Fruit fly (Drosophila melanogaster) whole organism, embryonic: ENCODE measurements around the gene Pino.

Experiments used
- Atf-2 ChIP-seq: fragments of 200-800 bp; sonication (Bioruptor generic); optimal IDR thresholded peaks from 2 replicates; lab custom pipeline; 2016; ENCODE audit warnings: missing biosample characterization, missing genetic modification characterization
- Bteb2 ChIP-seq: fragments of 200-800 bp; sonication (Bioruptor generic); optimal IDR thresholded peaks from 2 replicates; lab custom pipeline; 2016; ENCODE audit warnings: missing biosample characterization, missing genetic modification characterization
- CG1024 ChIP-seq: fragments of 200-800 bp; sonication (Bioruptor generic); IDR thresholded peaks from 2 replicates; pipeline ENCODE4 v1.3.6; 2022; ENCODE audit warnings: missing biosample characterization, missing genetic modification characterization
- CG10321 ChIP-seq: fragments of 200-800 bp; sonication (Bioruptor generic); IDR thresholded peaks from 2 replicates; pipeline ENCODE4 v1.3.6; 2022; ENCODE audit warnings: missing biosample characterization, missing genetic modification characterization
- CG11398 ChIP-seq: fragments of 200-800 bp; sonication (Bioruptor generic); optimal IDR thresholded peaks from 2 replicates; lab custom pipeline; 2016; ENCODE audit warnings: missing biosample characterization, missing genetic modification characterization
- CG11696 ChIP-seq: fragments of 200-800 bp; sonication (Bioruptor generic); IDR thresholded peaks from 2 replicates; pipeline ENCODE4 v1.3.6; 2022; ENCODE audit warnings: missing biosample characterization, missing genetic modification characterization
- CG13424 ChIP-seq: fragments of 200-800 bp; sonication (Bioruptor generic); optimal IDR thresholded peaks from 2 replicates; lab custom pipeline; 2019; ENCODE audit warnings: missing biosample characterization, mild to moderate bottlenecking, missing genetic modification characterization, moderate library complexity
- CG14014 ChIP-seq: fragments of 200-800 bp; sonication (Bioruptor generic); IDR thresholded peaks from 2 replicates; pipeline ENCODE4 v1.3.6; 2022; ENCODE audit warnings: missing biosample characterization, missing genetic modification characterization
- CG15696 ChIP-seq: fragments of 200-800 bp; sonication (Bioruptor generic); optimal IDR thresholded peaks from 2 replicates; lab custom pipeline; 2019; ENCODE audit warnings: missing biosample characterization, mild to moderate bottlenecking, missing genetic modification characterization, moderate library complexity
- CG17568 ChIP-seq: fragments of 200-800 bp; sonication (Bioruptor generic); optimal IDR thresholded peaks from 2 replicates; lab custom pipeline; 2018; ENCODE audit warnings: missing biosample characterization, mild to moderate bottlenecking, missing genetic modification characterization, moderate library complexity
- CG1792 ChIP-seq: fragments of 200-800 bp; sonication (Bioruptor generic); optimal IDR thresholded peaks from 2 replicates; lab custom pipeline; 2016; ENCODE audit warnings: missing biosample characterization, missing genetic modification characterization
- CG2120 ChIP-seq: fragments of 200-800 bp; sonication (Bioruptor generic); optimal IDR thresholded peaks from 3 replicates; lab custom pipeline; 2016; ENCODE audit warnings: missing biosample characterization, missing genetic modification characterization
- CG32532 ChIP-seq: fragments of 200-800 bp; sonication (Bioruptor generic); IDR thresholded peaks from 2 replicates; pipeline ENCODE4 v1.3.6; 2022; ENCODE audit warnings: missing biosample characterization, missing genetic modification characterization
- CG34376 ChIP-seq: fragments of 200-800 bp; sonication (Bioruptor generic); optimal IDR thresholded peaks from 2 replicates; lab custom pipeline; 2018; ENCODE audit warnings: missing biosample characterization, mild to moderate bottlenecking, missing genetic modification characterization
- CG3847 ChIP-seq: fragments of 200-800 bp; sonication (Bioruptor generic); IDR thresholded peaks from 2 replicates; pipeline ENCODE4 v1.3.6; 2022; ENCODE audit warnings: missing biosample characterization, missing genetic modification characterization
- CG6813 ChIP-seq: fragments of 200-800 bp; sonication (Bioruptor generic); optimal IDR thresholded peaks from 2 replicates; lab custom pipeline; 2017; ENCODE audit warnings: missing biosample characterization, missing genetic modification characterization, mild to moderate bottlenecking, moderate library complexity, missing genetic modification reagents
- Dip3 ChIP-seq: fragments of 200-800 bp; sonication (Bioruptor generic); optimal IDR thresholded peaks from 3 replicates; lab custom pipeline; 2016; ENCODE audit warnings: missing biosample characterization, missing genetic modification characterization
- ERR ChIP-seq: fragments of 200-800 bp; sonication (Bioruptor generic); optimal IDR thresholded peaks from 2 replicates; lab custom pipeline; 2016; ENCODE audit warnings: missing biosample characterization, missing genetic modification characterization
- GATAe ChIP-seq: fragments of 200-800 bp; sonication (Bioruptor generic); conservative IDR thresholded peaks from 2 replicates; pipeline ENCODE4 v1.3.6; 2022; ENCODE audit warnings: missing biosample characterization, missing genetic modification characterization
- Gsc ChIP-seq: fragments of 200-800 bp; sonication (Bioruptor generic); IDR thresholded peaks from 2 replicates; pipeline ENCODE4 v1.3.6; 2022; ENCODE audit warnings: missing biosample characterization, missing genetic modification characterization
- Hmx ChIP-seq: fragments of 200-800 bp; sonication (Bioruptor generic); optimal IDR thresholded peaks from 2 replicates; lab custom pipeline; 2016; ENCODE audit warnings: missing biosample characterization, missing genetic modification characterization
- Mrtf ChIP-seq: fragments of 200-800 bp; sonication (Bioruptor generic); IDR thresholded peaks from 3 replicates; pipeline ENCODE4 v1.3.6; 2022; ENCODE audit warnings: missing biosample characterization, missing genetic modification characterization
- NFAT ChIP-seq: fragments of 200-800 bp; sonication (Bioruptor generic); IDR thresholded peaks from 2 replicates; pipeline ENCODE4 v1.3.6; 2022; ENCODE audit warnings: missing biosample characterization, missing genetic modification characterization
- NK7.1 ChIP-seq: fragments of 200-800 bp; sonication (Bioruptor generic); optimal IDR thresholded peaks from 3 replicates; lab custom pipeline; 2016; ENCODE audit warnings: missing biosample characterization, missing genetic modification characterization
- Scr ChIP-seq: fragments of 200-800 bp; sonication (Bioruptor generic); IDR thresholded peaks from 2 replicates; pipeline ENCODE4 v1.3.6; 2022; ENCODE audit warnings: missing biosample characterization, missing genetic modification characterization; ENCODE audit not compliant: partially characterized antibody
- Side ChIP-seq: fragments of 200-800 bp; sonication (Bioruptor generic); optimal IDR thresholded peaks from 2 replicates; lab custom pipeline; 2016; ENCODE audit warnings: missing biosample characterization, missing genetic modification characterization
- Six4 ChIP-seq: fragments of 200-800 bp; sonication (Bioruptor generic); optimal IDR thresholded peaks from 2 replicates; lab custom pipeline; 2016; ENCODE audit warnings: missing biosample characterization, missing genetic modification characterization
- Tbp ChIP-seq: fragments of >200 bp; optimal IDR thresholded peaks from 2 replicates; lab custom pipeline; 2018; ENCODE audit warnings: missing biosample characterization, missing genetic modification characterization
- bab2 ChIP-seq: fragments of 200-800 bp; sonication (Bioruptor generic); optimal IDR thresholded peaks from 2 replicates; lab custom pipeline; 2016; ENCODE audit warnings: missing biosample characterization, missing genetic modification characterization
- bcd ChIP-seq: fragments of 200-800 bp; sonication (Bioruptor generic); optimal IDR thresholded peaks from 2 replicates; lab custom pipeline; 2017; ENCODE audit warnings: missing biosample characterization, mild to moderate bottlenecking, missing genetic modification characterization
- crp ChIP-seq, 2 experiments: fragments of 200-800 bp; sonication (Bioruptor generic); optimal IDR thresholded peaks; 2 replicates in 1 of 2; 3 replicates in 1 of 2; lab custom pipeline; 2017; ENCODE audit warnings: missing biosample characterization in 2 of 2, missing genetic modification characterization in 2 of 2, mild to moderate bottlenecking in 1 of 2, moderate library complexity in 1 of 2
- dati ChIP-seq: fragments of 200-800 bp; sonication (Bioruptor generic); IDR thresholded peaks from 2 replicates; pipeline ENCODE4 v1.3.6; 2022; ENCODE audit warnings: missing biosample characterization, missing genetic modification characterization
- disco-r ChIP-seq: fragments of 200-800 bp; sonication (Bioruptor generic); optimal IDR thresholded peaks from 2 replicates; lab custom pipeline; 2016; ENCODE audit warnings: missing biosample characterization, missing genetic modification characterization
- esg ChIP-seq: fragments of 200-800 bp; sonication (Bioruptor generic); conservative IDR thresholded peaks from 2 replicates; pipeline ENCODE4 v1.3.6; 2022; ENCODE audit warnings: missing biosample characterization, missing genetic modification characterization
- hbn ChIP-seq: fragments of 200-800 bp; sonication (Bioruptor generic); IDR thresholded peaks from 2 replicates; pipeline ENCODE4 v1.3.6; 2022; ENCODE audit warnings: missing biosample characterization, missing genetic modification characterization; ENCODE audit not compliant: partially characterized antibody
- knrl ChIP-seq: fragments of 200-800 bp; sonication (Bioruptor generic); IDR thresholded peaks from 3 replicates; pipeline ENCODE4 v1.3.6; 2022; ENCODE audit warnings: missing biosample characterization, missing genetic modification characterization; ENCODE audit not compliant: partially characterized antibody
- lbe ChIP-seq: fragments of 200-800 bp; sonication (Bioruptor generic); optimal IDR thresholded peaks from 2 replicates; lab custom pipeline; 2016; ENCODE audit warnings: missing biosample characterization, mild to moderate bottlenecking, missing genetic modification characterization
- lola ChIP-seq, 3 experiments: fragments of >200 bp in 2 of 3; fragments of 200-800 bp in 1 of 3; sonication (Bioruptor generic) in 1 of 3; optimal IDR thresholded peaks; 2 replicates each; lab custom pipeline; 2017 to 2019; ENCODE audit warnings: missing biosample characterization in 3 of 3, missing genetic modification characterization in 3 of 3, mild to moderate bottlenecking in 1 of 3, moderate library complexity in 1 of 3
- mam ChIP-seq: fragments of 200-800 bp; sonication (Bioruptor generic); optimal IDR thresholded peaks from 3 replicates; lab custom pipeline; 2016; ENCODE audit warnings: missing biosample characterization, missing genetic modification characterization
- oc ChIP-seq: fragments of 200-800 bp; sonication (Bioruptor generic); optimal IDR thresholded peaks from 2 replicates; lab custom pipeline; 2018; ENCODE audit warnings: missing biosample characterization, mild to moderate bottlenecking, missing genetic modification characterization, moderate library complexity
- phol ChIP-seq: fragments of 200-800 bp; sonication (Bioruptor generic); optimal IDR thresholded peaks from 3 replicates; lab custom pipeline; 2018; ENCODE audit warnings: missing biosample characterization, mild to moderate bottlenecking, missing genetic modification characterization, moderate library complexity
- row ChIP-seq: fragments of 200-800 bp; sonication (Bioruptor generic); IDR thresholded peaks from 3 replicates; pipeline ENCODE4 v1.3.6; 2022; ENCODE audit warnings: missing biosample characterization, missing genetic modification characterization
- schlank ChIP-seq: fragments of 200-800 bp; sonication (Bioruptor generic); optimal IDR thresholded peaks from 2 replicates; lab custom pipeline; 2018; ENCODE audit warnings: missing biosample characterization, mild to moderate bottlenecking, missing genetic modification characterization
- sens-2 ChIP-seq: fragments of 200-800 bp; sonication (Bioruptor generic); IDR thresholded peaks from 2 replicates; pipeline ENCODE4 v1.3.6; 2022; ENCODE audit warnings: missing biosample characterization, missing genetic modification characterization
- seq ChIP-seq: fragments of 200-800 bp; sonication (Bioruptor generic); IDR thresholded peaks from 2 replicates; pipeline ENCODE4 v1.3.6; 2022; ENCODE audit warnings: missing biosample characterization, missing genetic modification characterization
- sna ChIP-seq: fragments of 200-800 bp; sonication (Bioruptor generic); IDR thresholded peaks from 2 replicates; pipeline ENCODE4 v1.3.6; 2022; ENCODE audit warnings: missing biosample characterization, missing genetic modification characterization; ENCODE audit not compliant: partially characterized antibody
- ssp ChIP-seq: fragments of 200-800 bp; sonication (Bioruptor generic); IDR thresholded peaks from 2 replicates; pipeline ENCODE4 v1.3.6; 2022; ENCODE audit warnings: missing biosample characterization, missing genetic modification characterization
- tgo ChIP-seq: fragments of 200-800 bp; sonication (Bioruptor generic); IDR thresholded peaks from 3 replicates; pipeline ENCODE4 v1.3.6; 2022; ENCODE audit warnings: missing biosample characterization, missing genetic modification characterization
- ttk ChIP-seq: fragments of 200-800 bp; sonication (Bioruptor generic); IDR thresholded peaks from 2 replicates; pipeline ENCODE4 v2.1.2; 2022; ENCODE audit warnings: missing biosample characterization, missing genetic modification characterization
- unc-4 ChIP-seq: fragments of 200-800 bp; sonication (Bioruptor generic); IDR thresholded peaks from 2 replicates; pipeline ENCODE4 v1.3.6; 2022; ENCODE audit warnings: missing biosample characterization, missing genetic modification characterization; ENCODE audit not compliant: partially characterized antibody
- yki ChIP-seq: fragments of >200 bp; optimal IDR thresholded peaks from 3 replicates; lab custom pipeline; 2018
- zen ChIP-seq: fragments of 200-800 bp; sonication (Bioruptor generic); optimal IDR thresholded peaks from 3 replicates; lab custom pipeline; 2018; ENCODE audit warnings: missing biosample characterization, mild to moderate bottlenecking, missing genetic modification characterization, moderate library complexity

Pino gene

dm6 chr2L:1070941-1071340, 57.8 kb downstream of the Pino start (continued):
- TF ChIP-seq CG2120 (GFP tag; lab: Kevin White, UChicago) (peak; percentile 59), CG17568 (GFP tag; lab: Kevin White, UChicago) (no peak), CG11696 (GFP tag; lab: Robert Waterston, UW) (no peak), lbe (no peak), CG11398 (no peak), CG15696 (no peak), seq (GFP tag; lab: Robert Waterston, UW) (no peak), CG14014 (GFP tag; lab: Robert Waterston, UW) (peak; percentile 53; the same call in 1 of the 2 replicates), ttk (GFP tag; lab: Robert Waterston, UW) (peak; percentile 37; the same call in 1 of the 2 replicates), Tbp (GFP tag; lab: Kevin White, UChicago) (no peak), crp (GFP tag; optimal IDR thresholded peaks at IDR 0.05; lab: Kevin White, UChicago) (no peak), CG34376 (no peak), dati (GFP tag; lab: Robert Waterston, UW) (no peak), esg (GFP tag; lab: Robert Waterston, UW) (no peak), CG13424 (peak; percentile 13), phol (tag; lab: Kevin White, UChicago) (no peak), sna (GFP tag; lab: Robert Waterston, UW) (no peak), sens-2 (GFP tag; lab: Robert Waterston, UW) (no peak), Scr (no peak), bcd (GFP tag; lab: Kevin White, UChicago) (peak; percentile 12), NK7.1 (GFP tag; lab: Kevin White, UChicago) (no peak), NFAT (GFP tag; lab: Robert Waterston, UW) (0 out of 2 replicates have a peak, but pooled peaks have one; percentile 12), unc-4 (GFP tag; lab: Robert Waterston, UW) (no peak), CG1792 (GFP tag; lab: Kevin White, UChicago) (no peak), schlank (tag; lab: Kevin White, UChicago) (no peak), CG10321 (GFP tag; lab: Robert Waterston, UW) (no peak), row (GFP tag; lab: Robert Waterston, UW) (peak; percentile 62), Bteb2 (GFP tag; lab: Kevin White, UChicago) (no peak), Side (no peak), ERR (GFP tag; lab: Kevin White, UChicago) (no peak), oc (tag; lab: Kevin White, UChicago) (no peak), Atf-2 (no peak), knrl (GFP tag; lab: Robert Waterston, UW) (no peak), Gsc (no peak), bab2 (GFP tag; lab: Kevin White, UChicago) (no peak), CG1024 (GFP tag; lab: Robert Waterston, UW) (no peak), Dip3 (no peak), tgo (GFP tag; lab: Robert Waterston, UW) (no peak), yki (lab: Kevin White, UChicago) (no peak), lola (GFP tag; optimal IDR thresholded peaks at IDR 0.05; lab: Kevin White, UChicago) (no peak), GATAe (no peak), hbn (GFP tag; lab: Robert Waterston, UW) (no peak), Six4 (no peak), Hmx (GFP tag; lab: Kevin White, UChicago) (no peak), CG32532 (GFP tag; lab: Robert Waterston, UW) (peak; percentile 67), CG6813 (GFP tag; lab: Kevin White, UChicago) (no peak), Mrtf (GFP tag; lab: Robert Waterston, UW) (0 out of 3 replicates have a peak, but pooled peaks have one; percentile 29), disco-r (no peak), mam (GFP tag; lab: Kevin White, UChicago) (peak; percentile 19), zen (no peak), ssp (GFP tag; lab: Robert Waterston, UW) (peak; percentile 21; the same call in 1 of the 2 replicates), CG3847 (GFP tag; lab: Robert Waterston, UW) (0 out of 2 replicates have a peak, but pooled peaks have one; percentile 45)
